Fruit fly (Drosophila melanogaster) whole organism, wandering third instar larva: ENCODE measurements around the gene CG14204.

Experiments
- Abd-B ChIP-seq: fragments of >200 bp; optimal IDR thresholded peaks from 2 replicates; lab custom pipeline; 2017; ENCODE audit warnings: missing biosample characterization, missing genetic modification characterization
- CG32264 ChIP-seq: fragments of 200-800 bp; sonication (Bioruptor generic); optimal IDR thresholded peaks from 2 replicates; lab custom pipeline; 2016; ENCODE audit warnings: missing biosample characterization, missing genetic modification characterization
- CrebA ChIP-seq: fragments of 200-800 bp; sonication (Bioruptor generic); optimal IDR thresholded peaks from 2 replicates; lab custom pipeline; 2016; ENCODE audit warnings: missing biosample characterization, mild to moderate bottlenecking, missing genetic modification characterization, borderline replicate concordance
- Dfd ChIP-seq: fragments of >200 bp; optimal IDR thresholded peaks from 2 replicates; lab custom pipeline; 2017; ENCODE audit warnings: missing biosample characterization, missing genetic modification characterization
- Dif ChIP-seq: fragments of 200-275, 200-300 bp; sonication (Bioruptor generic); optimal IDR thresholded peaks from 2 replicates; lab custom pipeline; 2018; ENCODE audit warnings: missing biosample characterization, missing genetic modification characterization; ENCODE audit not compliant: partially characterized antibody
- GATAd ChIP-seq: sonication (Bioruptor generic); optimal IDR thresholded peaks from 2 replicates; lab custom pipeline; 2016; ENCODE audit warnings: missing biosample characterization, missing genetic modification characterization
- Hnf4 ChIP-seq: fragments of 200-800 bp; sonication (Bioruptor generic); optimal IDR thresholded peaks from 2 replicates; lab custom pipeline; 2016; ENCODE audit warnings: missing biosample characterization, mild to moderate bottlenecking, missing genetic modification characterization
- Hr78 ChIP-seq: fragments of >200 bp; optimal IDR thresholded peaks from 2 replicates; lab custom pipeline; 2017; ENCODE audit warnings: missing biosample characterization, missing genetic modification characterization
- Hr83 ChIP-seq: fragments of 200-300 bp; sonication (Bioruptor generic); optimal IDR thresholded peaks from 2 replicates; lab custom pipeline; 2016; ENCODE audit warnings: missing biosample characterization, mild to moderate bottlenecking, missing genetic modification characterization, moderate library complexity; ENCODE audit not compliant: poor library complexity, severe bottlenecking
- Jra ChIP-seq: sonication (Bioruptor generic); optimal IDR thresholded peaks from 2 replicates; lab custom pipeline; 2016; ENCODE audit warnings: missing biosample characterization, missing genetic modification characterization
- Mio ChIP-seq: sonication (Bioruptor generic); optimal IDR thresholded peaks from 2 replicates; lab custom pipeline; 2016; ENCODE audit warnings: missing biosample characterization, missing genetic modification characterization
- Myc ChIP-seq: fragments of >200 bp; optimal IDR thresholded peaks from 2 replicates; lab custom pipeline; 2017
- N ChIP-seq: fragments of >200 bp; optimal IDR thresholded peaks from 2 replicates; lab custom pipeline; 2018; ENCODE audit warnings: missing biosample characterization, missing external identifiers, missing genetic modification characterization
- OdsH ChIP-seq: fragments of 200-800 bp; sonication (Bioruptor generic); optimal IDR thresholded peaks from 2 replicates; lab custom pipeline; 2016; ENCODE audit warnings: missing biosample characterization, mild to moderate bottlenecking, missing genetic modification characterization
- Rel ChIP-seq, 2 experiments: fragments of 200-800 bp; sonication (Bioruptor generic) in 1 of 2; optimal IDR thresholded peaks; 2 replicates in 1 of 2; 3 replicates in 1 of 2; lab custom pipeline; 2016 to 2019; ENCODE audit warnings: mild to moderate bottlenecking in 2 of 2, missing biosample characterization in 2 of 2, missing genetic modification characterization in 2 of 2, moderate library complexity in 1 of 2
- Vsx2 ChIP-seq: fragments of 200-300, 225-300 bp; sonication (Bioruptor generic); optimal IDR thresholded peaks from 2 replicates; lab custom pipeline; 2018; ENCODE audit warnings: missing biosample characterization, missing genetic modification characterization; ENCODE audit not compliant: partially characterized antibody
- br ChIP-seq: fragments of 200-800 bp; sonication (Bioruptor generic); optimal IDR thresholded peaks from 2 replicates; lab custom pipeline; 2016; ENCODE audit warnings: missing biosample characterization, missing genetic modification characterization
- brk ChIP-seq: fragments of 200-800 bp; sonication (Bioruptor generic); optimal IDR thresholded peaks from 2 replicates; lab custom pipeline; 2016; ENCODE audit warnings: missing biosample characterization, mild to moderate bottlenecking, missing genetic modification characterization
- dmrt93B ChIP-seq: fragments of 200-800 bp; sonication (Bioruptor generic); optimal IDR thresholded peaks from 2 replicates; lab custom pipeline; 2018; ENCODE audit warnings: missing biosample characterization, mild to moderate bottlenecking, missing genetic modification characterization
- dsf ChIP-seq: sonication (Bioruptor generic); optimal IDR thresholded peaks from 2 replicates; lab custom pipeline; 2016; ENCODE audit warnings: missing biosample characterization, missing genetic modification characterization, borderline replicate concordance
- ey ChIP-seq: fragments of 200-800 bp; sonication (Bioruptor generic); optimal IDR thresholded peaks from 2 replicates; lab custom pipeline; 2016; ENCODE audit warnings: missing biosample characterization, missing genetic modification characterization
- foxo ChIP-seq, 2 experiments: fragments of 200-800 bp; sonication (Bioruptor generic); optimal IDR thresholded peaks; 2 replicates in 1 of 2; 3 replicates in 1 of 2; lab custom pipeline; 2016 to 2017; ENCODE audit warnings: missing biosample characterization in 2 of 2, missing genetic modification characterization in 2 of 2
- fru ChIP-seq: fragments of 200-800 bp; sonication (Bioruptor generic); optimal IDR thresholded peaks from 3 replicates; lab custom pipeline; 2016; ENCODE audit warnings: missing biosample characterization, mild to moderate bottlenecking, missing genetic modification characterization
- h ChIP-seq: fragments of 200-800 bp; sonication (Bioruptor generic); optimal IDR thresholded peaks from 3 replicates; lab custom pipeline; 2016; ENCODE audit warnings: missing biosample characterization, mild to moderate bottlenecking, missing genetic modification characterization
- jim ChIP-seq: fragments of 175-275, 200-325 bp; sonication (Bioruptor generic); optimal IDR thresholded peaks from 2 replicates; lab custom pipeline; 2016; ENCODE audit warnings: missing biosample characterization, mild to moderate bottlenecking, missing genetic modification characterization
- pan ChIP-seq: fragments of >200 bp; optimal IDR thresholded peaks from 2 replicates; lab custom pipeline; 2017
- rgr ChIP-seq: fragments of 200-800 bp; sonication (Bioruptor generic); optimal IDR thresholded peaks from 3 replicates; lab custom pipeline; 2016; ENCODE audit warnings: missing biosample characterization, mild to moderate bottlenecking, missing genetic modification characterization
- sage ChIP-seq: fragments of 200-800 bp; sonication (Bioruptor generic); optimal IDR thresholded peaks from 2 replicates; lab custom pipeline; 2016; ENCODE audit warnings: missing biosample characterization, mild to moderate bottlenecking, missing genetic modification characterization
- sv ChIP-seq: fragments of 200-800 bp; sonication (Bioruptor generic); optimal IDR thresholded peaks from 3 replicates; lab custom pipeline; 2016; ENCODE audit warnings: missing biosample characterization, missing genetic modification characterization
- tai ChIP-seq: sonication (Bioruptor generic); optimal IDR thresholded peaks from 2 replicates; lab custom pipeline; 2016; ENCODE audit warnings: missing biosample characterization, missing genetic modification characterization
- usp ChIP-seq: fragments of >200 bp; optimal IDR thresholded peaks from 2 replicates; lab custom pipeline; 2017; ENCODE audit warnings: missing biosample characterization, missing genetic modification characterization
- woc ChIP-seq: sonication (Bioruptor generic); optimal IDR thresholded peaks from 2 replicates; lab custom pipeline; 2016; ENCODE audit warnings: missing biosample characterization, mild to moderate bottlenecking, missing genetic modification characterization

The CG14204 gene

DNA sequence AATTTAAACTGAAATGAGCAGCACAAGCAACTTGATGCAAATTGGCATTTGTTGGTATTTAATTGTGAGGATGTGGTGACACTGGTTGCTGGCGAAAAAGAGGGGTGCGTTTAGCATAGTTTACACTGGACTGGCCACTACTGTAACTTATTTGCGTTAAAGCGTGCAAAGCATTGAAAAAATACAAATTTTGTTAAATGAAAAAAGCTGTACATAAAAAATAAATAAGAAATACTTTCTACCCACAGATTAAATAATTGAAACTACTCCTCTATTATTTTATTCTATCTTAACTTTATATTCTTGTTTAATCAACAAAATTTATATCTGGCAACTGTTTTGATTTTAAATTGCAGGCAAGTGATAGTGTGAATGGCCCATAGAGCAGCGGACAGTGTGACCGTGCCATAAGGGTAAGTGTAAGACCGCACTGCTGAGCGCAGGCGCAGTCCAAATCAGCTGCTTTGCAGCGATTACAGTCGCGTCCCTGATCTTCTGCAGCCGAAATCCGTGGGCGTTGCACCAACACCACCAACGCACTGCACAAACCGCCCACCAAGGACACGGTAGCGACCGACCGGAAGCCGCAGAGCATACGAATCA, 17.6 kb upstream of the CG14204 start, which contains the start of the genes Grip84 and car (continued):
- no peak for TF ChIP-seq rgr
- TF ChIP-seq CrebA (GFP tag; lab: Kevin White, UChicago), result no peak

DNA sequence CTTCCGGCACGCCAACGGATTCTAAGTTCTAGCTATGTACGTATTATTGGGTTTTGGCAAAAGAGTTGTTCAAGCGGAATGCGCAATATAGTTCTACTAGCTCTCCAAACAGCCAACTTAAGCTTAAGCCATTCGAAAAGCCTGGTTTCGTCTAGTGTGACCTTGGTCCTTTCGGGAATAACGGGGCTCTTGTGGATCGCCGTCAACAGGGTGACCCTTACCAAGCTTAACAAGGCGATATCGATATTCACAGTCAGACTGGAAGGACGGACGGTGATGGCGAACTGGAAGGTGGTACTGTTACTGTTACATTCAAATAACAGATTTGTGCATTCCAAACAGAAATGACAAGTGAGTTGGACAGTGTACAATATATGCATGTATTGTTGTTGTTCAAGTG, 9.7 kb upstream of the CG14204 start:
- TF ChIP-seq Rel (GFP tag; optimal IDR thresholded peaks at IDR 0.05; lab: Kevin White, UChicago) (no peak), Rel (tag; optimal IDR thresholded peaks at IDR 0.05; lab: Kevin White, UChicago) (no peak), pan (no peak), Hr83 (no peak), dmrt93B (GFP tag; lab: Kevin White, UChicago) (no peak)

DNA sequence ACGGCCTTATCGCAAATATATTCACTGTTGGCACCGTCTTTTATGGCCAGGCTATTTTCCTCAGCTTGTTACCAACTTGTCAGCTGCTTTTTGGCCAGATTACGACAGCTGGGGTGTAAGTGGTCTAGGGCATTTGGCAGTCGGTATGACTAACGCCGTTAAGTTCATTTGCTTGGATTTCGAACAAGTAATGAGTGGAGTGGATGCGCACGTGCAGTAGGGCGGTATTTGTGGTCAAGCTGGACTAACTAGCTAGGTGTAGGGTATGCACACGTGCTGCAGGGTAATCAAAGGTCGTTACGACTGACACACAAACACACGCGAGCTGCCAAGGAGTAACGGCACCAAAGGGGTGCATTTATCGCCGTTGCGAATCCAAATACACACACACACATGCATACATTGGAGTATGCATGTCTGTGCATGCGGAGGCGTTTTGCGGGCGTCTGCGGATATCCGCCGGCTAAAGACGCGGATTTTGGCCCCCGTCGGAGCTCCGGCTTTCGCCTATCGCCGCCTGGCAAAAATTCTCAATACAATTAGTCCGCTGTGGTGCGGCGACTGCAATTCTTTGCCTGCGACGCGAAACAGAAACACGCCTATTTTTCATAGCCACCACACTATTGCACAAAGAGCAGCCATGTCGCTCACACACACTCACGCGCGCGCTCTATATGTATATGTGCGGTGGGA, 5.3 kb upstream of the CG14204 start:
- TF ChIP-seq N (GFP tag; lab: Kevin White, UChicago) (peak; percentile 83), Abd-B (peak; percentile 8), br (no peak)

DNA sequence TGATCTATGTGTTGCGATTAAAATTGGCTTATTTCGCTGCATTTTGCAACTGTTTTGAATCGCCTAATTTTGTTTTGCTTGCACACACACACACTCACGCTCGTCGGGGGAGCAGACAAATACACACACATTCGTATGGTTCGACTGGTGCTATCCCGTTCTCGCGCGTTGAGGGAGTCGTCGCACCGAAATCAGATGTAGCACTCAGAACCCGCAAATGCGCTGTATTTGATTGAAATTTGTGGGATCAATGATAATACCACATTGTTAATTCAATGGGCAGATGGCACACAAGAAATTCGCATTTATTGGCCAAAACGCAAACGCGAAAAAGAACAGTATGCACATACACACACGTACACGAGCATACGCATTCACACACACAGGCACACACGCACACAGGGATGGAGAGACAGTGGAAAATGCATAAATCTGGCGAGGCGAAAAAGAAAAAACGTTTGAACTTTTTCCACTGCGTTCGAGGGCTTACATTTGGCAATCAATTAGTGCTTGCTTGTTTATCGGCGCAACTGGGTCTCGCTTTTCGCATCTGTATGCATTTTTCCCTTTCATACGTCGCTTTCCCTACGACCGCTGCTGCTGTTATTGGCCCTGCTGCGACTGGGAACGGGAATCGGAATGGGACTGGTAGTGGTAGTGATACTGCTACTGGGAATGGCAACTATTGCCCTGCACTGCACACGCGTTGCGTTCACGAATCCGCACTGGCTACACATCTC, 4.3 kb upstream of the CG14204 start:
- TF ChIP-seq jim (GFP tag; lab: Kevin White, UChicago) (no peak), usp (no peak), Vsx2 (no peak), fru (GFP tag; lab: Kevin White, UChicago) (no peak), Abd-B (peak; percentile 73), Mio (GFP tag; lab: Kevin White, UChicago) (no peak), h (GFP tag; lab: Kevin White, UChicago) (peak; percentile 33), foxo (GFP tag; optimal IDR thresholded peaks at IDR 0.05; lab: Kevin White, UChicago) (peak in 1 of 2 experiments; percentile 33), Dif (GFP tag; lab: Kevin White, UChicago) (no peak), tai (no peak), dsf (no peak), br (no peak), brk (GFP tag; lab: Kevin White, UChicago) (no peak), dmrt93B (GFP tag; lab: Kevin White, UChicago) (no peak), pan (no peak), Hr83 (no peak), Rel (GFP tag; optimal IDR thresholded peaks at IDR 0.05; lab: Kevin White, UChicago) (no peak), Rel (tag; optimal IDR thresholded peaks at IDR 0.05; lab: Kevin White, UChicago) (no peak), N (GFP tag; lab: Kevin White, UChicago) (peak; percentile 89), sage (GFP tag; lab: Kevin White, UChicago) (no peak), OdsH (GFP tag; lab: Kevin White, UChicago) (no peak), CG32264 (GFP tag; lab: Kevin White, UChicago) (no peak), Hr78 (GFP tag; lab: Kevin White, UChicago) (peak; percentile 24), GATAd (GFP tag; lab: Kevin White, UChicago) (no peak), sv (no peak), rgr (no peak), CrebA (GFP tag; lab: Kevin White, UChicago) (no peak), ey (no peak), Myc (lab: Kevin White, UChicago) (no peak), woc (GFP tag; lab: Kevin White, UChicago) (no peak), Hnf4 (GFP tag; lab: Kevin White, UChicago) (no peak), Dfd (GFP tag; lab: Kevin White, UChicago) (no peak), Jra (GFP tag; lab: Kevin White, UChicago) (no peak)
